Worm (Caenorhabditis elegans): ENCODE data around the gene Y57G7A.11.
A peak's percentile ranks its signal among the peaks of the same experiment; 100 is the strongest.

The Y57G7A.11 gene

DNA sequence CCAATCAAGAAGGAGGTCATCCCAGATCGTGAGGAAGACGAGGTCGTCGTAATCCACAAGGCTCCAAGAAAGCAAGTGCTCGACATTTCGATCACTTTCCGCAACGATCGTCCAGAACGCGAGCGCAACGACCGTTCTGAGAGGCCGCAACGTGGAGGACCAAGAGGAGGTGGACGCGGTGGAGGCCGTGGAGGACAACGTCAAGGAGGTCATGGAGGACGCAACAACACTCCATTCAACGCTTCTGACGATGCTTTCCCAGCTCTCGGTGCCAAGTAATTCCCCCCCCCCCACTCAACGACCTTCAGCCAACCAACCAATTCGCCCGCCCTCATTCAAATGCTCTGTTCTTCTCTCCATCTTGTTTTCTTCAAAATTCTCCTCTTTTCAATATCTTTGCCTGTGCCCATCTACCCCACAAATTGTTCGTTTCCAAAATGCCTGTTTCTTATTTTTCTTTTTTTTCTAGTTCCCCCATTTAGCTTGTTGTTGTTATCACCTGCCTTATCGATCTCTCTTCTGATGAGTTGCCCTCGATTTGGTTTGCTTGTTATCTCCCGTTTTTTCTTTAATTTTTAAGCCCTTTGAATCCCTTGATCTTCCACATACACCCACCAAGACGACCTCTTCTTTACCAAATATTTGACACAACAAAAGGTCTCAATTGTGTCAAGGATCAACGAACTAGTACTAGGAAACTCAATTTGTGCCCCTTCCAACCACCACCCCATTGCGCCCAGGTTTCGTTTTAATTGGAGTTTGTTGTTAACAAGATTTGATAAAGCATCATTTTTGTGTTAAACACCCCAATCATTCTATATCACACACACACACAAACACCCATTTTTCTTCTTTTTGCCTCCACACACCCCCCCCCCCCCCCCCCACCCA, 45.9 kb upstream of the Y57G7A.11 start:
- TF ChIP-seq lin-13 (GFP tag; optimal IDR thresholded peaks at IDR 0.05) (no peak), mbf-1 (tag; optimal IDR thresholded peaks at IDR 0.05) (no peak), nhr-10 (tag; optimal IDR thresholded peaks at IDR 0.05) (no peak), sma-9 (GFP tag; optimal IDR thresholded peaks at IDR 0.05) (no peak), sma-9 (tag; optimal IDR thresholded peaks at IDR 0.05) (no peak), nhr-77 (tag; optimal IDR thresholded peaks at IDR 0.05) (no peak), crh-2 (tag; optimal IDR thresholded peaks at IDR 0.05) (no peak), ceh-16 (tag; optimal IDR thresholded peaks at IDR 0.05) (no peak), ZK546.5 (tag; optimal IDR thresholded peaks at IDR 0.05) (no peak), lin-11 (tag; optimal IDR thresholded peaks at IDR 0.05) (no peak), egl-27 (tag; optimal IDR thresholded peaks at IDR 0.05) (no peak), fos-1 (tag; optimal IDR thresholded peaks at IDR 0.05) (no peak), nhr-6 (tag; optimal IDR thresholded peaks at IDR 0.05) (no peak), ceh-82 (tag; optimal IDR thresholded peaks at IDR 0.05) (no peak), nhr-21 (tag; optimal IDR thresholded peaks at IDR 0.05) (no peak), skn-1 (tag; optimal IDR thresholded peaks at IDR 0.05) (no peak), elt-3 (tag; optimal IDR thresholded peaks at IDR 0.05) (no peak), unc-39 (tag; optimal IDR thresholded peaks at IDR 0.05) (no peak), C34F6.9 (tag; optimal IDR thresholded peaks at IDR 0.05) (no peak), elt-1 (tag; optimal IDR thresholded peaks at IDR 0.05) (no peak)

DNA sequence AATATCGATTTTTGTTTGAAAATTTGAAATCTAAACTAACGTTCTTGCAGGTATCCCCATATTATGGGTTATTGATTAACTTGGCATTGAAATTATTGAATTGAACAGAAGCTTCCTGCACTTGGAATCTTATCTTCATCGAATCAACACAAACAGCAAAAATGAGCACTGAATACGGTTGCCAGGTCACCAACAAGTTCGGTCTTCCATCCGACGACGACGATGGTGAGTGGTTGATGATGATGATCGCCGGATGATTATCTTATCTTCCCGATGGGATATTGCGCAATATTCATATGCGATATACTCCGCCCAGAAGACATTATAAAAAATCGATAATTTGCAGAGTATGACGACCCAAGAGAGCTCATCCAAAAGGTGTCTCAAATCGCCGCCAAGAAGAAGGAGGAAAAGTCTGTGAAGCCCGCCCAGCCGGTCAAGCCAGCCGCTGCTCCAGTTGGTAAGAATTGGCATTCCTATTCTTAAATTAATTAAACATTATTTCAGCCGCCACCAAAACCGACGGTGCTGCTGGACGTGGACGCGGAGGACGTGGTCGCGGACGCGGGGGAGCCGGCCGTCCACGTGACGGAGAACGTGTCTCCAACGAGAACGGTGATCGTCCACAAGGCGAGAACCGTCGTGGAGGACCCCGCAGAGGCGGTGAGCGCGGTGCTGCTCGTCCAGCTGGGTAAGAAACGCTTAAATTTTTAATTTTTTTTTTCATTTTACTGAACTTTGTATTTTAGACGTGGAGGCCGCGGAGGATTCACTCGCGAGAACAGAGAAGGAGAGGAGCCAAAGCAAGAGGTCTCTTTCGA, 44.5 kb upstream of the Y57G7A.11 start, which contains the start of gene vig-1:
Gene vig-1, plus strand, starts transcription at position 51 of the 821 bp plus-strand sequence.
- TF ChIP-seq nhr-23 (tag; optimal IDR thresholded peaks at IDR 0.05) (no peak), sem-4 (tag; optimal IDR thresholded peaks at IDR 0.05) (no peak), skn-1 (tag; optimal IDR thresholded peaks at IDR 0.05) (no peak), sma-9 (GFP tag; optimal IDR thresholded peaks at IDR 0.05) (no peak), sma-9 (tag; optimal IDR thresholded peaks at IDR 0.05) (no peak), nhr-237 (tag; optimal IDR thresholded peaks at IDR 0.05) (no peak), nhr-10 (tag; optimal IDR thresholded peaks at IDR 0.05) (no peak), egl-27 (tag; optimal IDR thresholded peaks at IDR 0.05) (no peak), C34F6.9 (tag; optimal IDR thresholded peaks at IDR 0.05) (no peak), ztf-4 (tag; optimal IDR thresholded peaks at IDR 0.05) (no peak)

DNA sequence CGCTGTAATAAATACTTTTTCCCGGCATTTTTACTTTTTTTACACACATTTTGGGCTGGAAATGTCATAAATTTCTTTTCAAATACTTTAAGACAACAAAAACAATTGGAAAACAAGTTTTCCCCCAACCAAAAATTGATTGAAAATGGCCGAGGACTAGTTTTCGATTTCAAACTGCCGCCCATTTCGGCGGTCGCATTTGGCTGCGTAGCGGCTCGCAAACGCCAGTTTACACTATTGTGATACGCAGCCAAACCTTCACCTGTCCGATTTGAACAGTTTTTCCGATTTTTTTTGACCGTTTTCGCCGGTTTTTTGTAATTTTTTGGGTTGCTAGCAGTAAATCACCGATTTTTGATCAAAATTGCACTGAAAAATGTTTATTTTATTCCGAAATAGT, 43.7 kb upstream of the Y57G7A.11 start:
- TF ChIP-seq aly-2 (tag; optimal IDR thresholded peaks at IDR 0.05) (no peak), Y55F3AM.14 (GFP tag; optimal IDR thresholded peaks at IDR 0.05) (peak; percentile 91), sem-4 (tag; optimal IDR thresholded peaks at IDR 0.05) (peak; percentile 92), nhr-23 (tag; optimal IDR thresholded peaks at IDR 0.05) (no peak), blmp-1 (tag; optimal IDR thresholded peaks at IDR 0.05; ENCODE audit: insufficient read depth) (peak; percentile 86), unc-55 (GFP tag; optimal IDR thresholded peaks at IDR 0.05) (peak; percentile 98), ceh-82 (tag; optimal IDR thresholded peaks at IDR 0.05) (peak; percentile 76), F13H6.1 (tag; optimal IDR thresholded peaks at IDR 0.05) (peak; percentile 97), nhr-129 (tag; optimal IDR thresholded peaks at IDR 0.05) (peak; percentile 92), ZK546.5 (tag; optimal IDR thresholded peaks at IDR 0.05) (peak; percentile 98), unc-39 (tag; optimal IDR thresholded peaks at IDR 0.05) (no peak), ceh-16 (tag; optimal IDR thresholded peaks at IDR 0.05) (peak; percentile 89), dmd-4 (tag; optimal IDR thresholded peaks at IDR 0.05) (peak; percentile 17), gmeb-1 (tag; optimal IDR thresholded peaks at IDR 0.05) (peak; percentile 99), nhr-21 (tag; optimal IDR thresholded peaks at IDR 0.05) (peak; percentile 95), sma-3 (GFP tag; optimal IDR thresholded peaks at IDR 0.05) (peak; percentile 98), crh-2 (tag; optimal IDR thresholded peaks at IDR 0.05) (peak; percentile 98), lsy-2 (tag; optimal IDR thresholded peaks at IDR 0.05) (peak; percentile 91 to 97), ama-1 (optimal IDR thresholded peaks at IDR 0.05) (peak; percentile 73), nhr-77 (tag; optimal IDR thresholded peaks at IDR 0.05) (peak; percentile 70), nhr-11 (tag; optimal IDR thresholded peaks at IDR 0.05) (no peak), peb-1 (tag; optimal IDR thresholded peaks at IDR 0.05) (no peak), ztf-1 (GFP tag; conservative IDR thresholded peaks at IDR 0.05) (no peak), ztf-4 (tag; optimal IDR thresholded peaks at IDR 0.05) (peak; percentile 78), sma-9 (GFP tag; optimal IDR thresholded peaks at IDR 0.05) (peak; percentile 95), sma-9 (tag; optimal IDR thresholded peaks at IDR 0.05) (no peak), snpc-4 (tag; optimal IDR thresholded peaks at IDR 0.05) (peak; percentile 79), C34F6.9 (tag; optimal IDR thresholded peaks at IDR 0.05) (peak; percentile 95), alr-1 (tag; optimal IDR thresholded peaks at IDR 0.05) (no peak), lin-13 (GFP tag; optimal IDR thresholded peaks at IDR 0.05) (peak; percentile 96), lin-11 (tag; optimal IDR thresholded peaks at IDR 0.05) (peak; percentile 95), R02D3.7 (tag; optimal IDR thresholded peaks at IDR 0.05) (peak; percentile 48), mab-5 (tag; optimal IDR thresholded peaks at IDR 0.05) (peak; percentile 92), elt-1 (tag; optimal IDR thresholded peaks at IDR 0.05) (peak; percentile 5), nhr-6 (tag; optimal IDR thresholded peaks at IDR 0.05) (peak; percentile 89), egl-27 (tag; optimal IDR thresholded peaks at IDR 0.05) (peak; percentile 88), fos-1 (tag; optimal IDR thresholded peaks at IDR 0.05) (peak; percentile 72), zag-1 (tag; optimal IDR thresholded peaks at IDR 0.05) (peak; percentile 88), lin-39 (tag; optimal IDR thresholded peaks at IDR 0.05) (no peak)
